Worm (Caenorhabditis elegans): ENCODE data around the gene Y43F8B.10.

- TF ChIP-seq flt-1 (GFP tag; IDR thresholded peaks at IDR 0.05) (no peak), T22C8.4 (GFP tag; IDR thresholded peaks at IDR 0.05) (no peak), ztf-29 (GFP tag; IDR thresholded peaks at IDR 0.05) (no peak), ztf-23 (GFP tag; IDR thresholded peaks at IDR 0.05) (no peak), tab-1 (GFP tag; IDR thresholded peaks at IDR 0.05) (no peak), klf-2 (GFP tag; conservative IDR thresholded peaks at IDR 0.05) (no peak), ref-1 (GFP tag; conservative IDR thresholded peaks at IDR 0.05) (no peak), med-1 (GFP tag; optimal IDR thresholded peaks at IDR 0.05; ENCODE audit: insufficient read depth) (no peak), cog-1 (tag; optimal IDR thresholded peaks at IDR 0.05) (no peak)
Observed at ce11 chrV:19436307-19436706, 38.0 kb upstream of the Y43F8B.10 start, which contains the start of gene C25F9.14.

Measured in whole organism, midembryonic.